Fruit fly (Drosophila melanogaster): ENCODE data around the gene CG14115.

The CG14115 gene

DNA sequence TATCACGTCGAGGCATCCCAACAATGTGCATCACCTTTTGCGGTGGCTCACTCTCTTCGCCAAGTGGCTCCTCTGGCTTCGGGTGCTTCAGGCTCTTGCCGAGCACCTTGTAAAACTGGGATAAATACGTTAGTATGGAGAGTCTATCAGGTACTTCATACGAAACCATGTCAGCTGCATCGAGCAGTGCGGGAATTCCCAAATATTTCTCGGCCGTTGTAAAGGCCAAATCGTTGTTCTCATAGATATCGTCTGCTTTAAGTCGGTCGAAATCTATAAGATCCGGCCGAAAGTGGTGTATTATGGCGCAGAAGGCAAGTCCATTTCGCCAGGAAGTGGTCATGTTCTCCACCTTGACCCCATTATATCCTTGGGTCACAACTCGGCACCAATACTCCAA, 46.5 kb downstream of the CG14115 start:
- TF ChIP-seq svp (GFP tag) (peak; percentile 67), CG3032 (tag; optimal IDR thresholded peaks at IDR 0.05) (no peak)

dm6 chr3L:13011511-13011910, 49.7 kb downstream of the CG14115 start, which contains the start of gene Cul6:
Gene Cul6, minus strand, starts transcription at chr3L:13011685.
- TF ChIP-seq svp (GFP tag) (no peak), salr (GFP tag; optimal IDR thresholded peaks at IDR 0.05) (no peak), esn (GFP tag; optimal IDR thresholded peaks at IDR 0.05) (peak; percentile 13), Eip78C (GFP tag) (peak; percentile 61), Lpt (GFP tag; optimal IDR thresholded peaks at IDR 0.05) (no peak), CG4318 (GFP tag; optimal IDR thresholded peaks at IDR 0.05) (no peak), CG3032 (tag; optimal IDR thresholded peaks at IDR 0.05) (no peak), cyc (GFP tag; optimal IDR thresholded peaks at IDR 0.05) (peak; percentile 5)
